Fruit fly (Drosophila melanogaster) whole organism, embryonic: ENCODE results near the gene asf1.

Source experiments
- Aef1 ChIP-seq: fragments of 200-800 bp; sonication (Bioruptor generic); IDR thresholded peaks from 3 replicates; pipeline ENCODE4 v1.3.6; 2022; ENCODE audit warnings: missing biosample characterization, missing genetic modification characterization
- Antp ChIP-seq: fragments of 200-800 bp; sonication (Bioruptor generic); optimal IDR thresholded peaks from 3 replicates; lab custom pipeline; 2016; ENCODE audit warnings: missing biosample characterization, missing genetic modification characterization
- Bteb2 ChIP-seq: fragments of 200-800 bp; sonication (Bioruptor generic); optimal IDR thresholded peaks from 2 replicates; lab custom pipeline; 2016; ENCODE audit warnings: missing biosample characterization, missing genetic modification characterization
- CG10147 ChIP-seq: fragments of 200-800 bp; sonication (Bioruptor generic); optimal IDR thresholded peaks from 2 replicates; lab custom pipeline; 2019; ENCODE audit warnings: missing biosample characterization, mild to moderate bottlenecking, missing genetic modification characterization, moderate library complexity
- CG12236 ChIP-seq: fragments of 200-800 bp; sonication (Bioruptor generic); optimal IDR thresholded peaks from 2 replicates; lab custom pipeline; 2016; ENCODE audit warnings: missing biosample characterization, missing genetic modification characterization
- CG15269 ChIP-seq: fragments of 200-800 bp; sonication (Bioruptor generic); optimal IDR thresholded peaks from 2 replicates; lab custom pipeline; 2018; ENCODE audit warnings: missing biosample characterization, mild to moderate bottlenecking, missing genetic modification characterization, moderate library complexity
- CG2199 ChIP-seq: fragments of 200-800 bp; sonication (Bioruptor generic); IDR thresholded peaks from 3 replicates; pipeline ENCODE4 v1.3.6; 2022; ENCODE audit warnings: missing biosample characterization, missing genetic modification characterization
- CG2875 ChIP-seq: fragments of 200-800 bp; sonication (Bioruptor generic); optimal IDR thresholded peaks from 2 replicates; lab custom pipeline; 2017; ENCODE audit warnings: missing biosample characterization, mild to moderate bottlenecking, missing genetic modification characterization, missing genetic modification reagents
- CG31365 ChIP-seq: fragments of 200-800 bp; sonication (Bioruptor generic); optimal IDR thresholded peaks from 2 replicates; lab custom pipeline; 2018; ENCODE audit warnings: missing biosample characterization, mild to moderate bottlenecking, missing genetic modification characterization
- CG32532 ChIP-seq: fragments of 200-800 bp; sonication (Bioruptor generic); IDR thresholded peaks from 2 replicates; pipeline ENCODE4 v1.3.6; 2022; ENCODE audit warnings: missing biosample characterization, missing genetic modification characterization
- CG4424 ChIP-seq: fragments of 200-800 bp; sonication (Bioruptor generic); optimal IDR thresholded peaks from 3 replicates; lab custom pipeline; 2016; ENCODE audit warnings: missing biosample characterization, missing genetic modification characterization
- CG6272 ChIP-seq: fragments of 200-800 bp; sonication (Bioruptor generic); IDR thresholded peaks from 2 replicates; pipeline ENCODE4 v1.3.6; 2022; ENCODE audit warnings: missing biosample characterization, missing genetic modification characterization
- CG7745 ChIP-seq: fragments of 200-800 bp; sonication (Bioruptor generic); optimal IDR thresholded peaks from 2 replicates; lab custom pipeline; 2018; ENCODE audit warnings: missing biosample characterization, mild to moderate bottlenecking, missing genetic modification characterization, moderate library complexity
- CG8944 ChIP-seq: fragments of 200-800 bp; sonication (Bioruptor generic); optimal IDR thresholded peaks from 3 replicates; lab custom pipeline; 2016; ENCODE audit warnings: missing biosample characterization, missing genetic modification characterization
- Camta ChIP-seq: fragments of 200-800 bp; sonication (Bioruptor generic); optimal IDR thresholded peaks from 2 replicates; lab custom pipeline; 2016; ENCODE audit warnings: missing biosample characterization, missing genetic modification characterization
- Chrac-16 ChIP-seq: fragments of 200-800 bp; sonication (Bioruptor generic); optimal IDR thresholded peaks from 3 replicates; lab custom pipeline; 2016; ENCODE audit warnings: missing biosample characterization, missing genetic modification characterization
- CoRest ChIP-seq: fragments of 200-800 bp; sonication (Bioruptor generic); optimal IDR thresholded peaks from 3 replicates; lab custom pipeline; 2018; ENCODE audit warnings: missing biosample characterization, mild to moderate bottlenecking, missing genetic modification characterization, moderate library complexity
- D ChIP-seq, 2 experiments: fragments of 200-800 bp in 1 of 2; fragments of >200 bp in 1 of 2; sonication (Bioruptor generic) in 1 of 2; optimal IDR thresholded peaks; 2 replicates in 1 of 2; 3 replicates in 1 of 2; lab custom pipeline; 2017; ENCODE audit warnings: mild to moderate bottlenecking in 1 of 2, missing biosample characterization in 1 of 2, missing genetic modification characterization in 1 of 2, missing genetic modification reagents in 1 of 2
- H15 ChIP-seq: fragments of 200-800 bp; sonication (Bioruptor generic); IDR thresholded peaks from 3 replicates; pipeline ENCODE4 v1.3.6; 2022; ENCODE audit warnings: missing biosample characterization, missing genetic modification characterization
- HLH3B ChIP-seq: fragments of 200-800 bp; sonication (Bioruptor generic); IDR thresholded peaks from 2 replicates; pipeline ENCODE4 v1.3.6; 2022; ENCODE audit warnings: missing biosample characterization, missing genetic modification characterization
- HLH4C ChIP-seq: fragments of 200-800 bp; sonication (Bioruptor generic); IDR thresholded peaks from 3 replicates; pipeline ENCODE4 v1.3.6; 2022; ENCODE audit warnings: missing biosample characterization, missing genetic modification characterization; ENCODE audit not compliant: partially characterized antibody
- Hr3 ChIP-seq: fragments of 200-800 bp; sonication (Bioruptor generic); optimal IDR thresholded peaks from 3 replicates; lab custom pipeline; 2016; ENCODE audit warnings: missing biosample characterization, missing genetic modification characterization
- Hr51 ChIP-seq, 2 experiments: fragments of 200-800 bp; sonication (Bioruptor generic); optimal IDR thresholded peaks; 2 replicates in 1 of 2; 3 replicates in 1 of 2; lab custom pipeline; 2016 to 2018; ENCODE audit warnings: missing biosample characterization in 2 of 2, missing genetic modification characterization in 2 of 2, mild to moderate bottlenecking in 1 of 2, moderate library complexity in 1 of 2
- Hsf ChIP-seq: fragments of 200-800 bp; sonication (Bioruptor generic); optimal IDR thresholded peaks from 3 replicates; lab custom pipeline; 2016; ENCODE audit warnings: missing biosample characterization, missing genetic modification characterization
- Myb ChIP-seq: fragments of 200-800 bp; sonication (Bioruptor generic); optimal IDR thresholded peaks from 2 replicates; lab custom pipeline; 2016; ENCODE audit warnings: missing biosample characterization, missing genetic modification characterization
- NC2β ChIP-seq: fragments of 200-800 bp; sonication (Bioruptor generic); optimal IDR thresholded peaks from 2 replicates; lab custom pipeline; 2016; ENCODE audit warnings: missing biosample characterization, missing genetic modification characterization
- Scr ChIP-seq: fragments of 200-800 bp; sonication (Bioruptor generic); IDR thresholded peaks from 2 replicates; pipeline ENCODE4 v1.3.6; 2022; ENCODE audit warnings: missing biosample characterization, missing genetic modification characterization; ENCODE audit not compliant: partially characterized antibody
- Ssrp ChIP-seq: fragments of 200-800 bp; sonication (Bioruptor generic); optimal IDR thresholded peaks from 2 replicates; lab custom pipeline; 2018; ENCODE audit warnings: missing biosample characterization, mild to moderate bottlenecking, missing genetic modification characterization, moderate library complexity
- corto ChIP-seq: fragments of 200-800 bp; sonication (Bioruptor generic); optimal IDR thresholded peaks from 2 replicates; lab custom pipeline; 2016; ENCODE audit warnings: missing biosample characterization, mild to moderate bottlenecking, missing genetic modification characterization, moderate library complexity
- cwo ChIP-seq: fragments of 200-800 bp; sonication (Bioruptor generic); optimal IDR thresholded peaks from 3 replicates; lab custom pipeline; 2017; ENCODE audit warnings: missing biosample characterization, missing genetic modification characterization, mild to moderate bottlenecking, moderate library complexity, missing genetic modification reagents
- exex ChIP-seq: fragments of 200-800 bp; sonication (Bioruptor generic); optimal IDR thresholded peaks from 4 replicates; lab custom pipeline; 2018; ENCODE audit warnings: missing biosample characterization, mild to moderate bottlenecking, missing genetic modification characterization, moderate library complexity
- fd3F ChIP-seq: fragments of 200-800 bp; sonication (Bioruptor generic); optimal IDR thresholded peaks from 2 replicates; lab custom pipeline; 2018; ENCODE audit warnings: missing biosample characterization, mild to moderate bottlenecking, missing genetic modification characterization, moderate library complexity
- gcm2 ChIP-seq: fragments of 200-800 bp; sonication (Bioruptor generic); optimal IDR thresholded peaks from 2 replicates; lab custom pipeline; 2016; ENCODE audit warnings: missing biosample characterization, missing genetic modification characterization
- jumu ChIP-seq: fragments of 200-800 bp; sonication (Bioruptor generic); optimal IDR thresholded peaks from 3 replicates; lab custom pipeline; 2016; ENCODE audit warnings: missing biosample characterization, missing genetic modification characterization
- klu ChIP-seq: fragments of 200-800 bp; sonication (Bioruptor generic); IDR thresholded peaks from 2 replicates; pipeline ENCODE4 v1.3.6; 2022; ENCODE audit warnings: missing biosample characterization, missing genetic modification characterization
- mam ChIP-seq: fragments of 200-800 bp; sonication (Bioruptor generic); optimal IDR thresholded peaks from 3 replicates; lab custom pipeline; 2016; ENCODE audit warnings: missing biosample characterization, missing genetic modification characterization
- nom ChIP-seq: fragments of 200-800 bp; sonication (Bioruptor generic); optimal IDR thresholded peaks from 2 replicates; lab custom pipeline; 2017; ENCODE audit warnings: missing biosample characterization, missing genetic modification characterization, mild to moderate bottlenecking, moderate library complexity, missing genetic modification reagents
- org-1 ChIP-seq: fragments of 200-800 bp; sonication (Bioruptor generic); optimal IDR thresholded peaks from 2 replicates; lab custom pipeline; 2017; ENCODE audit warnings: missing biosample characterization, missing genetic modification characterization
- pfk ChIP-seq: fragments of 200-800 bp; sonication (Bioruptor generic); optimal IDR thresholded peaks from 2 replicates; lab custom pipeline; 2018; ENCODE audit warnings: missing biosample characterization, mild to moderate bottlenecking, missing genetic modification characterization, moderate library complexity
- seq ChIP-seq: fragments of 200-800 bp; sonication (Bioruptor generic); IDR thresholded peaks from 2 replicates; pipeline ENCODE4 v1.3.6; 2022; ENCODE audit warnings: missing biosample characterization, missing genetic modification characterization
- slbo ChIP-seq: fragments of 200-800 bp; sonication (Bioruptor generic); IDR thresholded peaks from 2 replicates; pipeline ENCODE4 v1.3.6; 2022; ENCODE audit warnings: missing biosample characterization, missing genetic modification characterization
- slp2 ChIP-seq: fragments of 200-800 bp; sonication (Bioruptor generic); optimal IDR thresholded peaks from 2 replicates; lab custom pipeline; 2016; ENCODE audit warnings: missing biosample characterization, missing genetic modification characterization
- sna ChIP-seq: fragments of 200-800 bp; sonication (Bioruptor generic); IDR thresholded peaks from 2 replicates; pipeline ENCODE4 v1.3.6; 2022; ENCODE audit warnings: missing biosample characterization, missing genetic modification characterization; ENCODE audit not compliant: partially characterized antibody
- ssp ChIP-seq: fragments of 200-800 bp; sonication (Bioruptor generic); IDR thresholded peaks from 2 replicates; pipeline ENCODE4 v1.3.6; 2022; ENCODE audit warnings: missing biosample characterization, missing genetic modification characterization
- tio ChIP-seq: fragments of 200-800 bp; sonication (Bioruptor generic); optimal IDR thresholded peaks from 2 replicates; lab custom pipeline; 2017; ENCODE audit warnings: missing biosample characterization, missing genetic modification characterization, inconsistent platforms
- toy ChIP-seq: fragments of 200-800 bp; sonication (Bioruptor generic); IDR thresholded peaks from 2 replicates; pipeline ENCODE4 v1.3.6; 2022; ENCODE audit warnings: missing biosample characterization, missing genetic modification characterization
- twi ChIP-seq: fragments of 200-800 bp; optimal IDR thresholded peaks from 2 replicates; lab custom pipeline; 2019; ENCODE audit warnings: missing biosample characterization, mild to moderate bottlenecking, missing genetic modification characterization, moderate library complexity
- unc-4 ChIP-seq: fragments of 200-800 bp; sonication (Bioruptor generic); IDR thresholded peaks from 2 replicates; pipeline ENCODE4 v1.3.6; 2022; ENCODE audit warnings: missing biosample characterization, missing genetic modification characterization; ENCODE audit not compliant: partially characterized antibody
- usp ChIP-seq: fragments of >200 bp; optimal IDR thresholded peaks from 2 replicates; lab custom pipeline; 2017; ENCODE audit warnings: missing biosample characterization, missing genetic modification characterization

Gene asf1

dm6 chr3L:19634788-19635448, 16.2 kb downstream of the asf1 start (continued):
- peak; percentile 47; the same call in 1 of the 2 replicates for TF ChIP-seq toy
- no peak for TF ChIP-seq CG12236 (GFP tag; lab: Kevin White, UChicago)
- no peak for TF ChIP-seq usp
- TF ChIP-seq CG15269 (tag; lab: Kevin White, UChicago) = peak; percentile 84
- TF ChIP-seq pfk (GFP tag; lab: Kevin White, UChicago) = no peak
- peak; percentile 79 for TF ChIP-seq CG4424 (GFP tag; lab: Kevin White, UChicago)
- peak; percentile 62 for TF ChIP-seq fd3F (GFP tag; lab: Kevin White, UChicago)
- TF ChIP-seq Camta (GFP tag; lab: Kevin White, UChicago) = peak; percentile 38
- 0 out of 2 replicates have a peak, but pooled peaks have one; percentile 23 for TF ChIP-seq seq (GFP tag; lab: Robert Waterston, UW)
- TF ChIP-seq unc-4 (GFP tag; lab: Robert Waterston, UW) = no peak
- TF ChIP-seq Aef1 = peak; percentile 74
- peak; percentile 88 for TF ChIP-seq slbo
- no peak for TF ChIP-seq CG7745 (tag; lab: Kevin White, UChicago)
- TF ChIP-seq slp2 (GFP tag; lab: Kevin White, UChicago) = no peak
- peak; percentile 32 for TF ChIP-seq CG2875 (GFP tag; lab: Kevin White, UChicago)
- no peak for TF ChIP-seq Scr (GFP tag; lab: Robert Waterston, UW)
- peak; percentile 9 for TF ChIP-seq twi (tag; lab: Kevin White, UChicago)
- TF ChIP-seq NC2β (GFP tag; lab: Kevin White, UChicago) = no peak
- peak; percentile 77 for TF ChIP-seq cwo (GFP tag; lab: Kevin White, UChicago)
- TF ChIP-seq tio (GFP tag; lab: Kevin White, UChicago) = peak; percentile 40
- peak; percentile 14 for TF ChIP-seq Bteb2
- TF ChIP-seq Hsf (GFP tag; lab: Kevin White, UChicago) = no peak
- no peak for TF ChIP-seq D (optimal IDR thresholded peaks at IDR 0.05; lab: Kevin White, UChicago)
- TF ChIP-seq D (GFP tag; optimal IDR thresholded peaks at IDR 0.05; lab: Kevin White, UChicago) = peak; percentile 64
- TF ChIP-seq Chrac-16 (GFP tag; lab: Kevin White, UChicago) = peak; percentile 48
- TF ChIP-seq sna (GFP tag; lab: Robert Waterston, UW) = no peak
- no peak for TF ChIP-seq Myb
- no peak for TF ChIP-seq CG2199 (GFP tag; lab: Robert Waterston, UW)
- TF ChIP-seq gcm2 (GFP tag; lab: Kevin White, UChicago) = no peak
- peak; percentile 77 for TF ChIP-seq HLH3B (GFP tag; lab: Robert Waterston, UW)
- TF ChIP-seq CG8944 (GFP tag; lab: Kevin White, UChicago) = no peak
- peak; percentile 89 for TF ChIP-seq CG32532 (GFP tag; lab: Robert Waterston, UW)
- TF ChIP-seq HLH4C (GFP tag; lab: Robert Waterston, UW) = no peak
- peak; percentile 72 for TF ChIP-seq nom (GFP tag; lab: Kevin White, UChicago)
- peak in 1 of 2 experiments; percentile 77 for TF ChIP-seq Hr51 (GFP tag; optimal IDR thresholded peaks at IDR 0.05; lab: Kevin White, UChicago)
- peak; percentile 69 for TF ChIP-seq Ssrp (tag; lab: Kevin White, UChicago)
- TF ChIP-seq CG31365 (tag; lab: Kevin White, UChicago) = no peak
- peak; percentile 87 for TF ChIP-seq CoRest (tag; lab: Kevin White, UChicago)
- peak; percentile 52 for TF ChIP-seq exex
- TF ChIP-seq org-1 (GFP tag; lab: Kevin White, UChicago) = peak; percentile 52
- TF ChIP-seq H15 (GFP tag; lab: Robert Waterston, UW) = no peak
- TF ChIP-seq Antp (GFP tag; lab: Kevin White, UChicago) = no peak
- TF ChIP-seq corto (GFP tag; lab: Kevin White, UChicago) = no peak
- TF ChIP-seq jumu (GFP tag; lab: Kevin White, UChicago) = no peak
- peak; percentile 83 for TF ChIP-seq CG10147 (GFP tag; lab: Kevin White, UChicago)
- TF ChIP-seq klu (GFP tag; lab: Robert Waterston, UW) = no peak; the same call in 1 of the 2 replicates
- TF ChIP-seq Hr3 (GFP tag; lab: Kevin White, UChicago) = peak; percentile 63
- peak; percentile 70 for TF ChIP-seq ssp (GFP tag; lab: Robert Waterston, UW)
- TF ChIP-seq mam (GFP tag; lab: Kevin White, UChicago) = no peak
- TF ChIP-seq CG6272 (GFP tag; lab: Robert Waterston, UW) = no peak
